Fruit fly (Drosophila melanogaster): ENCODE measurements around the gene CtsL4.

CtsL4 gene

DNA sequence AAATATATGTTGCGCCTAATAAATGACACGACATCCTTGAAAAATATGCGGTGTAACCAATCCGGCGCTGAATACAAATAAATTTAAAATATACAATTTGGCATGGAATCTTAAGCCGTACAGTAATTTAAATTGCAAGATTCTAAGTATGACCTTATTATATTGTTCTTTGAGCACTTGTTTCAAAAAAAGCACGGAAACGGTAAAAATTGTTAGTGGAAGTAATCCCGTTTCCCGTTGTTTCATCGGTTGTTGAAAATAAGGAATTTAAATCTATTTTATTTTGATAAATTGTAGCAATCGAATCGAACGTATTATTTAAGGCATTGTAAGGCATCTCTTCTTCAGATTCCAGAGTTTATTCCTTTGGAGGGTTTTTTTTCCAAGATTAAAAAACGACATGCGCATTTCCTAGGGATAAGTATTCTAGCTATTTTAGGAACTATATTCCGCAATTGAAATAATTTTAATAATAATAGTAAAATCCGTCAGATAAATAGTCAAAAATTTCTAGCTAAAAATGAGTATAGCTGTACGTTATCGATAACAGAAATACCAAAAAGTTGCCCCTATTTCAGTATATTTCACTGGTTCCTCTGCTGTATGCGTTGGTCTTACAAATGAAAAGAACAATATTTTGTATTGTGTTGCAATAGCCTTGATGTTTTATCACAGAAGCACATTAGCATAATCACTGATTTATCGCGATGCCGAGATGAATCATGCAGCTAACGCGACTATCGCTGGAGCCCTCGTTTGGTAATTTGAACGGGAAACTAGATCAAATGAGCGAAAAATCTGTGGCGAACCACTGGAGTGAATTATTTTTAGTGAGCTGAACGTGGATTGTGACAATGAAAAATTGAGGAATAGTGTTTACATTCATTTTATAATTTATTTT lies 23.1 kb downstream of the CtsL4 start, which contains the start of gene GATAd (continued):
- TF ChIP-seq CG4360 (GFP tag; IDR thresholded peaks at IDR 0.05) = no peak
- no peak for TF ChIP-seq CG11560 (tag; IDR thresholded peaks at IDR 0.05)
- TF ChIP-seq Lpt (GFP tag; optimal IDR thresholded peaks at IDR 0.05) = no peak
- TF ChIP-seq Hsf (GFP tag; optimal IDR thresholded peaks at IDR 0.05) = no peak
- TF ChIP-seq danr (GFP tag; IDR thresholded peaks at IDR 0.05) = no peak
- TF ChIP-seq CG1024 (GFP tag; IDR thresholded peaks at IDR 0.05) = peak; percentile 33; the same call in 1 of the 2 replicates
- TF ChIP-seq ash1 (GFP tag; optimal IDR thresholded peaks at IDR 0.05) = no peak

DNA sequence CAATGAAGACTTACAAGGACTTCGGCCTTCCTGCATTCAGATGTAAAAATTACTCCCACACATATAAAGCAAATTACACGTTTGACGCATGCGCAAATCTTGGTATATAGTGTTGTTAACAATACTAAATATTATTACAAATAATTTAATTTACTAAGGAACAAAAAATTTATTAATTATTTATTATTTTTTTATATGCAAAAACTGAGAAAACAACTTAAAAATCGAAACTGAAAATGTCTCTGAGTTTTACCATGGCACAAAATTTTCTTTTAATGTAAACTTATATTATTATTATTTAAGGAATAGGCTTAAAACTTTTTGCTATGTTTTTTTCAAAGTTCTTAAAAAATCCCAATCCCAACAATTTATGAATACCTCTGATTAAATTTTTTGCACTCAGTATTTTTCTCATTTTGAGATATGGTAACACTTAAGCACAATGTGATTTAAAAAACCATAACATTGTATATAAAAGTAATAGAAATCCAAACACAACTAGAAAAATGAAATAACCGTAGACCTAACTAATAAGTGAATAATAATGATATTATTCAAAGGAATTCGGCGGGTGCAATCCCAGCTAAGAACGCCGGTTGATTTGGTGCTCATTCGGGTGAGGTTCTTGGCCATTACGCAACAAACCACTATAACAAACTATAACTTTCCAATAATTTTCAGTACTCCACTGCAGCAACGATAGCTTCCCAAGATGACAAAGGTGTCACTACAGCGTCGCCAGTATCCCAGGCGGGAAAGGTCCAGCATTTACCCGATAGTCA lies 25.1 kb downstream of the CtsL4 start, which contains the start of the genes Schip1 and Cox10:
TSS of gene Schip1 (minus strand) at position 51 of the 782 bp plus-strand sequence.
TSS of gene Cox10 (plus strand) at position 406 of the 782 bp plus-strand sequence.
- no peak for TF ChIP-seq kay (GFP tag; optimal IDR thresholded peaks at IDR 0.05)
- TF ChIP-seq CG9727 (GFP tag; optimal IDR thresholded peaks at IDR 0.05) = no peak
- no peak for TF ChIP-seq CG1792 (GFP tag; optimal IDR thresholded peaks at IDR 0.05)
- peak; percentile 6 for TF ChIP-seq Nf-YB (GFP tag; optimal IDR thresholded peaks at IDR 0.05)
- no peak for TF ChIP-seq salm (tag; optimal IDR thresholded peaks at IDR 0.05)
- TF ChIP-seq ewg (GFP tag; optimal IDR thresholded peaks at IDR 0.05) = peak; percentile 87
- TF ChIP-seq repo (GFP tag; optimal IDR thresholded peaks at IDR 0.05) = no peak
- TF ChIP-seq CG4617 (GFP tag; optimal IDR thresholded peaks at IDR 0.05; ENCODE audit: borderline replicate concordance) = peak; percentile 18
- TF ChIP-seq CG30020 (tag; optimal IDR thresholded peaks at IDR 0.05) = peak; percentile 85
- TF ChIP-seq CG10979 (tag; optimal IDR thresholded peaks at IDR 0.05) = peak; percentile 20
- no peak for TF ChIP-seq sens-2 (GFP tag; IDR thresholded peaks at IDR 0.05)
- TF ChIP-seq lola (GFP tag; optimal IDR thresholded peaks at IDR 0.05) = peak in 1 of 3 experiments; percentile 22
- peak; percentile 44 for TF ChIP-seq unpg (GFP tag; optimal IDR thresholded peaks at IDR 0.05)
- no peak for TF ChIP-seq Opbp (GFP tag; IDR thresholded peaks at IDR 0.05; ENCODE audit: partially characterized antibody)
- TF ChIP-seq row (GFP tag; IDR thresholded peaks at IDR 0.05) = peak; percentile 62
- TF ChIP-seq CG14710 (tag; optimal IDR thresholded peaks at IDR 0.05) = peak; percentile 46
- peak; percentile 29 for TF ChIP-seq CG12659 (GFP tag; optimal IDR thresholded peaks at IDR 0.05)
- peak; percentile 26; the same call in 1 of the 3 replicates for TF ChIP-seq CG17361 (GFP tag; IDR thresholded peaks at IDR 0.05)
- peak; percentile 40 for TF ChIP-seq CG2712 (tag; optimal IDR thresholded peaks at IDR 0.05)
- no peak for TF ChIP-seq ash1 (GFP tag; optimal IDR thresholded peaks at IDR 0.05)
- TF ChIP-seq wek (GFP tag; optimal IDR thresholded peaks at IDR 0.05) = peak; percentile 61
- TF ChIP-seq CG12391 (tag; optimal IDR thresholded peaks at IDR 0.05) = peak; percentile 72
- peak; percentile 39 for TF ChIP-seq Dp (GFP tag; optimal IDR thresholded peaks at IDR 0.05)
- TF ChIP-seq CG13424 (tag; optimal IDR thresholded peaks at IDR 0.05) = peak; percentile 40
- TF ChIP-seq Dad (GFP tag; optimal IDR thresholded peaks at IDR 0.05) = no peak
- TF ChIP-seq klu (GFP tag; IDR thresholded peaks at IDR 0.05) = no peak
- peak; percentile 52 for TF ChIP-seq trem (tag; optimal IDR thresholded peaks at IDR 0.05)
- TF ChIP-seq PHDP (tag; optimal IDR thresholded peaks at IDR 0.05) = peak; percentile 43
- peak; percentile 59 for TF ChIP-seq sens (GFP tag)
- TF ChIP-seq CG1603 (tag; optimal IDR thresholded peaks at IDR 0.05) = peak; percentile 10
- TF ChIP-seq CG43689 (GFP tag; IDR thresholded peaks at IDR 0.05) = no peak
- TF ChIP-seq CG8924 (tag; optimal IDR thresholded peaks at IDR 0.05) = peak; percentile 70
- no peak for TF ChIP-seq nerfin-1 (tag; optimal IDR thresholded peaks at IDR 0.05)
- peak; percentile 38 for TF ChIP-seq CG18262 (tag; optimal IDR thresholded peaks at IDR 0.05)
- no peak for TF ChIP-seq nau (GFP tag; optimal IDR thresholded peaks at IDR 0.05)
- TF ChIP-seq fd96Cb (tag; optimal IDR thresholded peaks at IDR 0.05) = no peak
- peak; percentile 2 for TF ChIP-seq Hr3 (GFP tag; optimal IDR thresholded peaks at IDR 0.05)
- TF ChIP-seq nmo (GFP tag; optimal IDR thresholded peaks at IDR 0.05) = peak; percentile 18
- no peak for TF ChIP-seq CG31224 (GFP tag; IDR thresholded peaks at IDR 0.05)
